Worm (Caenorhabditis elegans) whole organism, L4 larva: ENCODE data around the gene del-6.

ENCODE experiments used
- F37D6.2 ChIP-seq: sonication (generic microtip); optimal IDR thresholded peaks from 2 replicates; lab custom pipeline; 2016; ENCODE audit warnings: mild to moderate bottlenecking, missing genetic modification characterization, missing compliant biosample characterization
- F44E2.7 ChIP-seq: fragments of 200-800 bp; sonication (Bioruptor generic); IDR thresholded peaks from 2 replicates; pipeline ENCODE4 v2.1.2; 2022; ENCODE audit warnings: missing genetic modification characterization, missing compliant biosample characterization
- T20F7.1 ChIP-seq: fragments of 200-800 bp; sonication (Bioruptor generic); optimal IDR thresholded peaks from 2 replicates; lab custom pipeline; 2018; ENCODE audit warnings: mild to moderate bottlenecking, missing genetic modification characterization, missing compliant biosample characterization
- aha-1 ChIP-seq: fragments of 150-350 bp; peaks from one replicate; lab custom pipeline; 2014; ENCODE audit warnings: missing biosample characterization, missing genetic modification characterization
- aly-2 ChIP-seq: sonication (generic microtip); optimal IDR thresholded peaks from 2 replicates; lab custom pipeline; 2018; ENCODE audit warnings: missing biosample characterization, missing genetic modification characterization
- attf-4 ChIP-seq: sonication (generic microtip); optimal IDR thresholded peaks from 3 replicates; lab custom pipeline; 2017; ENCODE audit warnings: missing biosample characterization, missing genetic modification characterization
- ceh-20 ChIP-seq: fragments of 200-800 bp; sonication (Bioruptor generic); IDR thresholded peaks from 2 replicates; pipeline ENCODE4 v1.3.6; 2022; ENCODE audit warnings: missing genetic modification reagents, missing genetic modification characterization, missing compliant biosample characterization
- ceh-28 ChIP-seq: fragments of 150-350 bp; optimal IDR thresholded peaks from 2 replicates; lab custom pipeline; 2014; ENCODE audit warnings: missing biosample characterization, missing genetic modification reagents, missing genetic modification characterization
- ceh-44 ChIP-seq: fragments of 200-800 bp; sonication (Bioruptor generic); IDR thresholded peaks from 2 replicates; pipeline ENCODE4 v1.3.6; 2022; ENCODE audit warnings: missing genetic modification reagents, missing genetic modification characterization, missing compliant biosample characterization
- ceh-82 ChIP-seq: sonication (generic microtip); optimal IDR thresholded peaks from 2 replicates; lab custom pipeline; 2017; ENCODE audit warnings: missing biosample characterization, missing genetic modification characterization
- ces-1 ChIP-seq: fragments of 150-350 bp; sonication (generic microtip); optimal IDR thresholded peaks from 4 replicates; lab custom pipeline; 2014; ENCODE audit warnings: missing biosample characterization, missing genetic modification reagents, missing genetic modification characterization
- ctbp-1 ChIP-seq: fragments of 200-800 bp; sonication (Bioruptor generic); IDR thresholded peaks from 2 replicates; pipeline ENCODE4 v1.3.6; 2022; ENCODE audit warnings: missing genetic modification reagents, missing genetic modification characterization, missing compliant biosample characterization
- daf-19 ChIP-seq: fragments of 200-800 bp; sonication (Bioruptor generic); conservative IDR thresholded peaks from 2 replicates; pipeline ENCODE4 v1.3.6; 2022; ENCODE audit warnings: missing genetic modification characterization, missing compliant biosample characterization
- daf-8 ChIP-seq: fragments of 200-800 bp; sonication (Bioruptor generic); IDR thresholded peaks from 2 replicates; pipeline ENCODE4 v1.3.6; 2022; ENCODE audit warnings: missing genetic modification characterization, missing compliant biosample characterization
- dmd-6 ChIP-seq: fragments of 200-800 bp; sonication (Bioruptor generic); IDR thresholded peaks from 2 replicates; pipeline ENCODE4 v1.3.6; 2022; ENCODE audit warnings: missing genetic modification reagents, missing genetic modification characterization, missing compliant biosample characterization
- dmd-8 ChIP-seq: fragments of 200-800 bp; sonication (Bioruptor generic); IDR thresholded peaks from 2 replicates; pipeline ENCODE4 v1.3.6; 2022; ENCODE audit warnings: missing genetic modification characterization, missing compliant biosample characterization
- dmd-9 ChIP-seq: fragments of 200-800 bp; sonication (Bioruptor generic); IDR thresholded peaks from 2 replicates; pipeline ENCODE4 v1.3.6; 2022; ENCODE audit warnings: missing genetic modification reagents, missing genetic modification characterization, missing compliant biosample characterization
- dpl-1 ChIP-seq: fragments of 150-350 bp; optimal IDR thresholded peaks from 2 replicates; lab custom pipeline; 2014; ENCODE audit warnings: missing biosample characterization, missing genetic modification reagents, missing genetic modification characterization
- fkh-10 ChIP-seq: fragments of 150-350 bp; optimal IDR thresholded peaks from 2 replicates; lab custom pipeline; 2014; ENCODE audit warnings: missing biosample characterization, missing genetic modification reagents, missing genetic modification characterization
- fos-1 ChIP-seq: fragments of 150-350 bp; optimal IDR thresholded peaks from 2 replicates; lab custom pipeline; 2014; ENCODE audit warnings: missing biosample characterization, missing genetic modification characterization
- gei-8 ChIP-seq: fragments of 200-800 bp; sonication (Bioruptor generic); optimal IDR thresholded peaks from 2 replicates; lab custom pipeline; 2018; ENCODE audit warnings: mild to moderate bottlenecking, missing genetic modification characterization, missing compliant biosample characterization
- hlh-30 ChIP-seq: sonication (generic microtip); optimal IDR thresholded peaks from 2 replicates; lab custom pipeline; 2017; ENCODE audit warnings: antibody characterized with exemption, mild to moderate bottlenecking, missing genetic modification characterization, missing compliant biosample characterization; ENCODE audit not compliant: insufficient read depth
- jun-1 ChIP-seq: fragments of 150-350 bp; optimal IDR thresholded peaks from 2 replicates; lab custom pipeline; 2014; ENCODE audit warnings: missing biosample characterization, missing genetic modification reagents, missing genetic modification characterization
- lim-7 ChIP-seq: fragments of 200-800 bp; sonication (Bioruptor generic); IDR thresholded peaks from 2 replicates; pipeline ENCODE4 v1.3.6; 2022; ENCODE audit warnings: missing genetic modification characterization, missing compliant biosample characterization
- lin-15B ChIP-seq: fragments of 150-350 bp; sonication (generic microtip); optimal IDR thresholded peaks from 3 replicates; lab custom pipeline; 2014; ENCODE audit warnings: missing biosample characterization, missing genetic modification characterization
- lir-3 ChIP-seq: sonication (generic microtip); optimal IDR thresholded peaks from 2 replicates; lab custom pipeline; 2016; ENCODE audit warnings: mild to moderate bottlenecking, missing genetic modification characterization, missing compliant biosample characterization
- lsy-2 ChIP-seq, 2 experiments: fragments of 150-350 bp in 1 of 2; sonication (generic microtip) in 1 of 2; optimal IDR thresholded peaks; 2 replicates each; lab custom pipeline; 2014 to 2017; ENCODE audit warnings: missing biosample characterization in 2 of 2, missing genetic modification characterization in 2 of 2
- madf-9 ChIP-seq: fragments of 200-800 bp; sonication (Bioruptor generic); conservative IDR thresholded peaks from 2 replicates; pipeline ENCODE4 v1.3.6; 2022; ENCODE audit warnings: missing genetic modification reagents, missing genetic modification characterization, missing compliant biosample characterization
- mdt-29 ChIP-seq: fragments of 200-800 bp; sonication (Bioruptor generic); IDR thresholded peaks from 2 replicates; pipeline ENCODE4 v1.3.6; 2022; ENCODE audit warnings: missing genetic modification reagents, missing genetic modification characterization, missing compliant biosample characterization
- mep-1 ChIP-seq: fragments of 150-350 bp; sonication (generic microtip); optimal IDR thresholded peaks from 3 replicates; lab custom pipeline; 2014; ENCODE audit warnings: missing biosample characterization, missing genetic modification characterization
- mxl-2 ChIP-seq: fragments of 200-800 bp; sonication (Bioruptor generic); conservative IDR thresholded peaks from 2 replicates; pipeline ENCODE4 v1.3.6; 2022; ENCODE audit warnings: missing genetic modification reagents, missing genetic modification characterization, missing compliant biosample characterization
- mxl-3 ChIP-seq: fragments of 200-800 bp; sonication (Bioruptor generic); optimal IDR thresholded peaks from 2 replicates; lab custom pipeline; 2018; ENCODE audit warnings: mild to moderate bottlenecking, missing genetic modification characterization, missing compliant biosample characterization
- nhr-10 ChIP-seq: fragments of 150-350 bp; optimal IDR thresholded peaks from 2 replicates; lab custom pipeline; 2014; ENCODE audit warnings: missing biosample characterization, missing genetic modification characterization
- nhr-102 ChIP-seq: sonication (generic microtip); optimal IDR thresholded peaks from 2 replicates; lab custom pipeline; 2016; ENCODE audit warnings: mild to moderate bottlenecking, missing genetic modification characterization, moderate library complexity, missing compliant biosample characterization
- nhr-11 ChIP-seq: fragments of 150-350 bp; optimal IDR thresholded peaks from 2 replicates; lab custom pipeline; 2014; ENCODE audit warnings: missing biosample characterization, missing genetic modification characterization
- nhr-111 ChIP-seq: fragments of 200-800 bp; sonication (Bioruptor generic); optimal IDR thresholded peaks from 2 replicates; lab custom pipeline; 2018; ENCODE audit warnings: mild to moderate bottlenecking, missing genetic modification characterization, missing compliant biosample characterization
- nhr-237 ChIP-seq: sonication (generic microtip); optimal IDR thresholded peaks from 2 replicates; lab custom pipeline; 2017; ENCODE audit warnings: missing biosample characterization, missing genetic modification characterization
- nhr-25 ChIP-seq: sonication (generic microtip); optimal IDR thresholded peaks from 2 replicates; lab custom pipeline; 2017; ENCODE audit warnings: missing genetic modification characterization, mild to moderate bottlenecking, missing compliant biosample characterization, antibody characterized with exemption, moderate library complexity, borderline replicate concordance; ENCODE audit not compliant: insufficient read depth
- nhr-41 ChIP-seq: fragments of 200-800 bp; sonication (Bioruptor generic); IDR thresholded peaks from 2 replicates; pipeline ENCODE4 v1.3.6; 2022; ENCODE audit warnings: missing genetic modification reagents, missing genetic modification characterization, missing compliant biosample characterization
- nhr-42 ChIP-seq: fragments of 200-800 bp; sonication (Bioruptor generic); IDR thresholded peaks from 2 replicates; pipeline ENCODE4 v1.3.6; 2022; ENCODE audit warnings: missing genetic modification characterization, missing compliant biosample characterization
- nhr-77 ChIP-seq: fragments of 150-350 bp; optimal IDR thresholded peaks from 2 replicates; lab custom pipeline; 2014; ENCODE audit warnings: missing biosample characterization, missing genetic modification characterization
- pha-4 ChIP-seq, 2 experiments: fragments of 150-350 bp in 1 of 2; fragments of 200-800 bp in 1 of 2; sonication (Bioruptor generic) in 1 of 2; IDR thresholded peaks in 1 of 2; optimal IDR thresholded peaks in 1 of 2; 2 replicates each; pipeline versions ENCODE4 v1.3.6 to Lab custom; 2014 to 2022; ENCODE audit warnings: missing genetic modification characterization in 2 of 2, missing genetic modification reagents in 2 of 2, missing biosample characterization in 1 of 2, missing compliant biosample characterization in 1 of 2
- pqm-1 ChIP-seq: sonication (generic microtip); optimal IDR thresholded peaks from 2 replicates; lab custom pipeline; 2017; ENCODE audit warnings: missing biosample characterization, missing genetic modification characterization
- rbr-2 ChIP-seq: sonication (generic microtip); optimal IDR thresholded peaks from 2 replicates; lab custom pipeline; 2016; ENCODE audit warnings: missing genotype, missing genetic modification characterization, missing compliant biosample characterization
- saeg-2 ChIP-seq: fragments of 200-800 bp; sonication (Bioruptor generic); IDR thresholded peaks from 2 replicates; pipeline ENCODE4 v1.3.6; 2022; ENCODE audit warnings: missing genetic modification reagents, missing genetic modification characterization, missing compliant biosample characterization
- sdz-12 ChIP-seq: fragments of 200-800 bp; sonication (Bioruptor generic); optimal IDR thresholded peaks from 2 replicates; lab custom pipeline; 2018; ENCODE audit warnings: mild to moderate bottlenecking, missing genetic modification characterization, missing compliant biosample characterization
- set-16 ChIP-seq: fragments of 200-800 bp; sonication (Bioruptor generic); IDR thresholded peaks from 2 replicates; pipeline ENCODE4 v1.3.6; 2022; ENCODE audit warnings: missing genetic modification reagents, missing genetic modification characterization, missing compliant biosample characterization
- snpc-4 ChIP-seq: fragments of 150-350 bp; optimal IDR thresholded peaks from 2 replicates; lab custom pipeline; 2014; ENCODE audit warnings: missing biosample characterization, missing genetic modification characterization
- spr-1 ChIP-seq: sonication (generic microtip); optimal IDR thresholded peaks from 2 replicates; lab custom pipeline; 2016; ENCODE audit warnings: mild to moderate bottlenecking, missing genetic modification characterization, missing compliant biosample characterization
- zag-1 ChIP-seq: fragments of 150-350 bp; optimal IDR thresholded peaks from 2 replicates; lab custom pipeline; 2014; ENCODE audit warnings: missing biosample characterization, missing genetic modification characterization
- zfp-2 ChIP-seq: sonication (generic microtip); optimal IDR thresholded peaks from 2 replicates; lab custom pipeline; 2016; ENCODE audit warnings: mild to moderate bottlenecking, missing genetic modification characterization, missing compliant biosample characterization
- ztf-11 ChIP-seq: fragments of 150-350 bp; optimal IDR thresholded peaks from 2 replicates; lab custom pipeline; 2014; ENCODE audit warnings: missing biosample characterization, missing genetic modification characterization
- ztf-7 ChIP-seq: fragments of 150-350 bp; optimal IDR thresholded peaks from 2 replicates; lab custom pipeline; 2014; ENCODE audit warnings: missing biosample characterization, missing genetic modification characterization

The del-6 gene

ce11 chrV:10525902-10526301 lies 46.8 kb upstream of the del-6 start, which contains the start of the genes C35A5.8 and hda-11 (continued):
- TF ChIP-seq nhr-237 (tag; lab: Kevin White, UChicago) = no peak
- TF ChIP-seq pha-4 (GFP tag; IDR thresholded peaks at IDR 0.05; lab: Robert Waterston, UW) = no peak; the same call in 1 of the 2 replicates
- TF ChIP-seq pha-4 (tag; optimal IDR thresholded peaks at IDR 0.05; lab: Kevin White, UChicago) = no peak
- no peak for TF ChIP-seq ceh-44
- no peak for TF ChIP-seq nhr-10 (tag; lab: Kevin White, UChicago)
- no peak for TF ChIP-seq snpc-4 (tag; lab: Kevin White, UChicago)
- no peak for TF ChIP-seq zag-1
- TF ChIP-seq madf-9 (GFP tag; lab: Robert Waterston, UW) = peak; percentile 78
- no peak for TF ChIP-seq nhr-77 (tag; lab: Kevin White, UChicago)
- TF ChIP-seq nhr-41 (GFP tag; lab: Robert Waterston, UW) = no peak
- no peak for TF ChIP-seq F44E2.7
- no peak for TF ChIP-seq saeg-2 (GFP tag; lab: Robert Waterston, UW)
- TF ChIP-seq ceh-82 = no peak
- no peak for TF ChIP-seq mdt-29
- TF ChIP-seq nhr-42 (GFP tag; lab: Robert Waterston, UW) = no peak
- no peak for TF ChIP-seq daf-8 (GFP tag; lab: Robert Waterston, UW)
- TF ChIP-seq dmd-8 (GFP tag; lab: Robert Waterston, UW) = no peak
- TF ChIP-seq dmd-9 (GFP tag; lab: Robert Waterston, UW) = peak; percentile 89; the same call in 1 of the 2 replicates
- TF ChIP-seq set-16 (GFP tag; lab: Robert Waterston, UW) = no peak
- no peak for TF ChIP-seq nhr-11 (tag; lab: Kevin White, UChicago)
- no peak for TF ChIP-seq pqm-1 (tag; lab: Kevin White, UChicago)
- TF ChIP-seq zfp-2 (tag; lab: Kevin White, UChicago) = no peak
- peak; percentile 48 for TF ChIP-seq rbr-2
- TF ChIP-seq jun-1 (tag; lab: Kevin White, UChicago) = no peak
- no peak for TF ChIP-seq gei-8 (GFP tag; lab: Kevin White, UChicago)
- TF ChIP-seq lin-15B = no peak
- peak; percentile 61 for TF ChIP-seq dmd-6
- TF ChIP-seq fos-1 (tag; lab: Kevin White, UChicago) = no peak
- TF ChIP-seq ctbp-1 (GFP tag; lab: Robert Waterston, UW) = no peak
- TF ChIP-seq lim-7 (GFP tag; lab: Robert Waterston, UW) = no peak
- TF ChIP-seq ztf-11 (tag; lab: Kevin White, UChicago) = no peak
- TF ChIP-seq ceh-28 (tag; lab: Kevin White, UChicago) = no peak
- no peak for TF ChIP-seq nhr-102 (tag; lab: Kevin White, UChicago)
- no peak for TF ChIP-seq T20F7.1
- TF ChIP-seq ceh-20 (GFP tag; lab: Robert Waterston, UW) = no peak
- peak; percentile 31 for TF ChIP-seq mxl-3 (GFP tag; lab: Kevin White, UChicago)
- TF ChIP-seq dpl-1 (GFP tag; lab: Kevin White, UChicago) = peak; percentile 73
- peak; percentile 41 for TF ChIP-seq sdz-12 (GFP tag; lab: Kevin White, UChicago)
- TF ChIP-seq ztf-7 (tag; lab: Kevin White, UChicago) = no peak
- no peak for TF ChIP-seq ces-1
- no peak for TF ChIP-seq mep-1
- TF ChIP-seq daf-19 = no peak
- TF ChIP-seq lsy-2 (tag; optimal IDR thresholded peaks at IDR 0.05; lab: Kevin White, UChicago) = peak in 1 of 2 experiments; percentile 78
- TF ChIP-seq hlh-30 (tag; lab: Kevin White, UChicago) = no peak
- TF ChIP-seq mxl-2 (GFP tag; lab: Robert Waterston, UW) = 0 out of 2 replicates have a peak, but pooled peaks have one; percentile 27
- TF ChIP-seq spr-1 (tag; lab: Kevin White, UChicago) = no peak
- TF ChIP-seq nhr-111 = no peak
- TF ChIP-seq aly-2 (tag; lab: Kevin White, UChicago) = no peak
- TF ChIP-seq lir-3 (tag; lab: Kevin White, UChicago) = no peak
- no peak for TF ChIP-seq fkh-10
- no peak for TF ChIP-seq attf-4 (tag; lab: Kevin White, UChicago)
- peak; percentile 4 for TF ChIP-seq nhr-25 (tag; lab: Kevin White, UChicago)
- peak; percentile 42 for TF ChIP-seq aha-1
- TF ChIP-seq F37D6.2 (tag; lab: Kevin White, UChicago) = no peak
